Worm (Caenorhabditis elegans) whole organism, young adult: ENCODE measurements around the gene lhpp-1.
A peak's percentile ranks its signal among the peaks of the same experiment; 100 is the strongest.

Experiments used
- F23B12.7 ChIP-seq: sonication (generic microtip); optimal IDR thresholded peaks from 2 replicates; lab custom pipeline; 2017; ENCODE audit warnings: missing genetic modification characterization, mild to moderate bottlenecking, missing compliant biosample characterization, antibody characterized with exemption, moderate library complexity; ENCODE audit not compliant: insufficient read depth
- F37B4.10 ChIP-seq: fragments of 200-800 bp; sonication (Bioruptor generic); IDR thresholded peaks from 2 replicates; pipeline ENCODE4 v1.3.6; 2022; ENCODE audit warnings: missing genetic modification characterization, missing compliant biosample characterization
- F52B5.7 ChIP-seq: sonication (generic microtip); optimal IDR thresholded peaks from 2 replicates; lab custom pipeline; 2016; ENCODE audit warnings: mild to moderate bottlenecking, missing genetic modification characterization, missing compliant biosample characterization
- F55B11.4 ChIP-seq: sonication (generic microtip); optimal IDR thresholded peaks from 2 replicates; lab custom pipeline; 2016; ENCODE audit warnings: missing compliant biosample characterization, missing genetic modification characterization, borderline replicate concordance; ENCODE audit not compliant: insufficient read depth
- F57C9.4 ChIP-seq: sonication (generic microtip); optimal IDR thresholded peaks from 2 replicates; lab custom pipeline; 2017; ENCODE audit warnings: mild to moderate bottlenecking, missing genetic modification characterization, missing compliant biosample characterization
- Y67H2A.10 ChIP-seq: fragments of 200-800 bp; sonication (Bioruptor generic); conservative IDR thresholded peaks from 2 replicates; pipeline ENCODE4 v1.3.6; 2022; ENCODE audit warnings: missing genetic modification reagents, missing genetic modification characterization, missing compliant biosample characterization
- Y79H2A.3 ChIP-seq: fragments of 200-800 bp; sonication (Bioruptor generic); conservative IDR thresholded peaks from 2 replicates; pipeline ENCODE4 v1.3.6; 2022; ENCODE audit warnings: missing genetic modification reagents, missing genetic modification characterization, missing compliant biosample characterization
- ama-1 ChIP-seq, 3 experiments: fragments of 150-350 bp in 1 of 3; sonication (generic microtip) in 2 of 3; optimal IDR thresholded peaks; 2 replicates each; lab custom pipeline; 2014 to 2018; ENCODE audit warnings: missing biosample characterization in 2 of 3, missing genetic modification characterization in 2 of 3, missing genetic modification reagents in 2 of 3
- athp-1 ChIP-seq: sonication (generic microtip); optimal IDR thresholded peaks from 2 replicates; lab custom pipeline; 2017; ENCODE audit warnings: mild to moderate bottlenecking, missing genetic modification characterization, missing compliant biosample characterization
- attf-6 ChIP-seq: fragments of 200-800 bp; sonication (Bioruptor generic); IDR thresholded peaks from 2 replicates; pipeline ENCODE4 v1.3.6; 2022; ENCODE audit warnings: missing genetic modification reagents, missing genetic modification characterization, missing compliant biosample characterization
- bed-2 ChIP-seq: fragments of 200-800 bp; sonication (Bioruptor generic); IDR thresholded peaks from 2 replicates; pipeline ENCODE4 v1.3.6; 2022; ENCODE audit warnings: missing genetic modification reagents, missing genetic modification characterization, missing compliant biosample characterization
- cebp-1 ChIP-seq, 2 experiments: fragments of 200-800 bp in 1 of 2; sonication (Bioruptor generic) in 1 of 2; sonication (generic microtip) in 1 of 2; IDR thresholded peaks in 1 of 2; optimal IDR thresholded peaks in 1 of 2; 2 replicates each; pipeline versions ENCODE4 v1.3.6 to Lab custom; 2017 to 2022; ENCODE audit warnings: missing compliant biosample characterization in 2 of 2, missing genetic modification characterization in 2 of 2, mild to moderate bottlenecking in 1 of 2, missing genetic modification reagents in 1 of 2, moderate library complexity in 1 of 2
- ceh-100 ChIP-seq: fragments of 200-800 bp; sonication (Bioruptor generic); IDR thresholded peaks from 2 replicates; pipeline ENCODE4 v1.3.6; 2022; ENCODE audit warnings: missing genetic modification reagents, missing genetic modification characterization, missing compliant biosample characterization
- chd-7 ChIP-seq: sonication (generic microtip); optimal IDR thresholded peaks from 2 replicates; lab custom pipeline; 2016; ENCODE audit warnings: mild to moderate bottlenecking, missing genetic modification characterization, moderate library complexity, missing compliant biosample characterization
- die-1 ChIP-seq: sonication (generic microtip); optimal IDR thresholded peaks from 2 replicates; lab custom pipeline; 2016; ENCODE audit warnings: missing genotype, mild to moderate bottlenecking, missing genetic modification characterization, missing compliant biosample characterization
- dox-1 ChIP-seq: fragments of 200-800 bp; sonication (Bioruptor generic); IDR thresholded peaks from 2 replicates; pipeline ENCODE4 v1.3.6; 2022; ENCODE audit warnings: missing genetic modification reagents, missing genetic modification characterization, missing compliant biosample characterization
- dpff-1 ChIP-seq: sonication (generic microtip); optimal IDR thresholded peaks from 2 replicates; lab custom pipeline; 2017; ENCODE audit warnings: mild to moderate bottlenecking, missing genetic modification characterization, missing compliant biosample characterization
- efl-1 ChIP-seq: fragments of 150-350 bp; optimal IDR thresholded peaks from 2 replicates; lab custom pipeline; 2014; ENCODE audit warnings: missing biosample characterization, missing genetic modification reagents, missing genetic modification characterization
- egrh-3 ChIP-seq: fragments of 200-800 bp; sonication (Bioruptor generic); IDR thresholded peaks from 2 replicates; pipeline ENCODE4 v1.3.6; 2022; ENCODE audit warnings: missing genetic modification reagents, missing genetic modification characterization, missing compliant biosample characterization
- ets-4 ChIP-seq: fragments of 200-800 bp; sonication (Bioruptor generic); optimal IDR thresholded peaks from 2 replicates; lab custom pipeline; 2018; ENCODE audit warnings: mild to moderate bottlenecking, missing genetic modification characterization, missing compliant biosample characterization
- hmg-1.2 ChIP-seq: fragments of 200-800 bp; sonication (Bioruptor generic); IDR thresholded peaks from 2 replicates; pipeline ENCODE4 v1.3.6; 2022; ENCODE audit warnings: missing genetic modification reagents, missing genetic modification characterization, missing compliant biosample characterization
- mcd-1 ChIP-seq: fragments of 200-800 bp; sonication (Bioruptor generic); IDR thresholded peaks from 2 replicates; pipeline ENCODE4 v1.3.6; 2022; ENCODE audit warnings: missing genetic modification reagents, missing genetic modification characterization, missing compliant biosample characterization
- nhr-27 ChIP-seq: fragments of 200-800 bp; sonication (Bioruptor generic); optimal IDR thresholded peaks from 2 replicates; lab custom pipeline; 2018; ENCODE audit warnings: mild to moderate bottlenecking, missing genetic modification characterization, moderate library complexity, missing compliant biosample characterization
- nhr-80 ChIP-seq: sonication (generic microtip); optimal IDR thresholded peaks from 2 replicates; lab custom pipeline; 2016; ENCODE audit warnings: missing genetic modification characterization, missing compliant biosample characterization
- pha-4 ChIP-seq: fragments of 150-350 bp; sonication (generic microtip); optimal IDR thresholded peaks from 2 replicates; lab custom pipeline; 2014; ENCODE audit warnings: missing biosample characterization, missing genetic modification reagents, missing genetic modification characterization
- rpc-1 ChIP-seq, 2 experiments: fragments of 150-350 bp in 1 of 2; sonication (generic microtip) in 1 of 2; optimal IDR thresholded peaks; 2 replicates each; lab custom pipeline; 2014 to 2018; ENCODE audit warnings: missing biosample characterization in 1 of 2, missing genetic modification characterization in 1 of 2, missing genetic modification reagents in 1 of 2, missing genotype in 1 of 2
- sea-2 ChIP-seq: fragments of 200-800 bp; sonication (Bioruptor generic); IDR thresholded peaks from 2 replicates; pipeline ENCODE4 v1.3.6; 2022; ENCODE audit warnings: missing genetic modification characterization, missing compliant biosample characterization
- snpc-4 ChIP-seq, 5 experiments: fragments of 150-350 bp in 1 of 5; sonication (generic microtip) in 4 of 5; optimal IDR thresholded peaks; 2 replicates each; lab custom pipeline; 2014 to 2018; ENCODE audit warnings: missing genetic modification characterization in 5 of 5, missing biosample characterization in 3 of 5, antibody characterized with exemption in 2 of 5, mild to moderate bottlenecking in 2 of 5, missing compliant biosample characterization in 2 of 5, missing genotype in 2 of 5, moderate library complexity in 2 of 5, missing genetic modification reagents in 1 of 5
- tbp1 ChIP-seq: fragments of 200-800 bp; sonication (Bioruptor generic); optimal IDR thresholded peaks from 2 replicates; lab custom pipeline; 2018; ENCODE audit warnings: mild to moderate bottlenecking, missing genetic modification characterization, missing compliant biosample characterization
- xnd-1 ChIP-seq: sonication (generic microtip); optimal IDR thresholded peaks from 2 replicates; lab custom pipeline; 2016; ENCODE audit warnings: missing genotype, missing genetic modification reagents, missing genetic modification characterization, missing compliant biosample characterization

lhpp-1 gene

ce11 chrV:12100794-12101343 is 10.7 kb downstream of the lhpp-1 start, which contains the start of gene nhr-154:
TSS of gene nhr-154 (plus strand) at chrV:12101293.
- TF ChIP-seq nhr-80 (tag; lab: Kevin White, UChicago): peak; percentile 1
- peak; percentile 91 for TF ChIP-seq cebp-1 (GFP tag; IDR thresholded peaks at IDR 0.05; lab: Robert Waterston, UW)
- peak; percentile 97 for TF ChIP-seq cebp-1 (tag; optimal IDR thresholded peaks at IDR 0.05; lab: Kevin White, UChicago)
- no peak for TF ChIP-seq chd-7
- TF ChIP-seq ets-4: no peak
- no peak for TF ChIP-seq mcd-1 (GFP tag; lab: Robert Waterston, UW)
- TF ChIP-seq snpc-4 (GFP tag; optimal IDR thresholded peaks at IDR 0.05; lab: Kevin White, UChicago): no peak
- no peak for TF ChIP-seq snpc-4 (tag; optimal IDR thresholded peaks at IDR 0.05; lab: Kevin White, UChicago)
- TF ChIP-seq nhr-27 (tag; lab: Kevin White, UChicago): no peak
- TF ChIP-seq athp-1 (tag; lab: Kevin White, UChicago): no peak
- no peak for TF ChIP-seq dpff-1 (tag; lab: Kevin White, UChicago)
- no peak for TF ChIP-seq hmg-1.2
- no peak for TF ChIP-seq efl-1

ce11 chrV:12098123-12098522 is 13.5 kb downstream of the lhpp-1 start, which contains the start of gene nhr-209:
TSS of gene nhr-209 (plus strand) at chrV:12098149.
- no peak for TF ChIP-seq egrh-3 (GFP tag; lab: Robert Waterston, UW)
- TF ChIP-seq sea-2 (GFP tag; lab: Robert Waterston, UW): no peak
- TF ChIP-seq, all 124 proteins: peak for 0

ce11 chrV:12095865-12096264 is 15.7 kb downstream of the lhpp-1 start, which contains the start of gene nhr-207:
TSS of gene nhr-207 (plus strand) at chrV:12096146.
- TF ChIP-seq tbp1 (no peak), Y67H2A.10 (no peak), bed-2 (no peak), F37B4.10 (no peak), nhr-80 (tag; lab: Kevin White, UChicago) (peak; percentile 39), ceh-100 (GFP tag; lab: Robert Waterston, UW) (no peak)

- TF ChIP-seq F23B12.7 (no peak), attf-6 (GFP tag; lab: Robert Waterston, UW) (no peak), dox-1 (GFP tag; lab: Robert Waterston, UW) (no peak), F52B5.7 (tag; lab: Kevin White, UChicago) (no peak), rpc-1 (optimal IDR thresholded peaks at IDR 0.05; lab: Kevin White, UChicago) (no peak), rpc-1 (tag; optimal IDR thresholded peaks at IDR 0.05; lab: Kevin White, UChicago) (no peak), Y79H2A.3 (GFP tag; lab: Robert Waterston, UW) (no peak), xnd-1 (tag; lab: Kevin White, UChicago) (no peak), pha-4 (tag; lab: Kevin White, UChicago) (no peak), F57C9.4 (tag; lab: Kevin White, UChicago) (no peak), ets-4 (no peak), F55B11.4 (tag; lab: Kevin White, UChicago) (no peak), die-1 (no peak)
- TF ChIP-seq, all 124 proteins: peak for 0
Observed at ce11 chrV:12094030-12094429, 17.6 kb downstream of the lhpp-1 start, which contains the start of gene nhr-208. TSS of gene nhr-208 (plus strand) at chrV:12094317.

ce11 chrV:12091759-12092158 is 19.8 kb downstream of the lhpp-1 start, which contains the start of gene nhr-206:
TSS of gene nhr-206 (plus strand) at chrV:12092006.
- TF ChIP-seq nhr-80 (tag; lab: Kevin White, UChicago): peak; percentile 63
- no peak for TF ChIP-seq ama-1 (optimal IDR thresholded peaks at IDR 0.05; lab: Kevin White, UChicago)
- no peak for TF ChIP-seq ama-1 (GFP tag; optimal IDR thresholded peaks at IDR 0.05; lab: Kevin White, UChicago)
